Worm (Caenorhabditis elegans): Measurements from ENCODE around the gene C10C5.5.

DNA sequence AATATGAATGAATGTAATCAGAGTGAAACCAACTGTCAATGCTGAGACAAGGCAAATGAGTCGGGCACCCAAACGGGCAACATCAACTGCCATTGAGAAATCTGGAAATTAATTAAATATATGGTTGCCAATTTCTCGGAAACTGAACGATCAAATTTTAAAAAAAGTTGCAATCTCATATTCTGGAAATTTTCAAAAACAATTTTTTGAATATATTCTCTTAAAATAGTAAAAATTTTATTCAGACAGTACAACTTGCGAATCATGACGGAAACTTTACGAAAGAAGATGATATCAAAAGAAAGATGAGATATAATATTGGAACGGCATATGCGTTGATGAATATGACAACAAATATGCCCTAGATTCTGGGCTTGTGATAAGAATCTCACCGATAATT lies 14.9 kb downstream of the C10C5.5 start, which contains the start of gene col-121:
- TF ChIP-seq W03F9.2 (tag; optimal IDR thresholded peaks at IDR 0.05) (no peak), him-1 (tag; optimal IDR thresholded peaks at IDR 0.05) (no peak), dao-5 (tag; optimal IDR thresholded peaks at IDR 0.05) (no peak)
